Worm (Caenorhabditis elegans): ENCODE data around the gene cbd-1.

cbd-1 gene

ce11 chrIV:11353946-11354458 lies 18.8 kb upstream of the cbd-1 start, which contains the start of gene T01G1.2:
TSS of gene T01G1.2 (plus strand) at chrIV:11354408.
- TF ChIP-seq nhr-10 (tag; optimal IDR thresholded peaks at IDR 0.05) (no peak), duxl-1 (tag; optimal IDR thresholded peaks at IDR 0.05; ENCODE audit: poor library complexity) (no peak), ZK546.5 (tag; optimal IDR thresholded peaks at IDR 0.05) (no peak), ceh-20 (GFP tag; IDR thresholded peaks at IDR 0.05) (peak; percentile 33; the same call in 1 of the 2 replicates), dmd-9 (GFP tag; IDR thresholded peaks at IDR 0.05) (no peak), mep-1 (tag; optimal IDR thresholded peaks at IDR 0.05) (peak; percentile 11), unc-130 (GFP tag; optimal IDR thresholded peaks at IDR 0.05) (no peak), nhr-237 (tag; optimal IDR thresholded peaks at IDR 0.05) (no peak), unc-62 (GFP tag; optimal IDR thresholded peaks at IDR 0.05 in 1 of 2) (peak in 1 of 2 experiments; percentile 10), unc-62 (tag; optimal IDR thresholded peaks at IDR 0.05) (no peak), daf-8 (GFP tag; IDR thresholded peaks at IDR 0.05) (no peak), nhr-11 (tag; optimal IDR thresholded peaks at IDR 0.05) (peak; percentile 25), aly-2 (tag; optimal IDR thresholded peaks at IDR 0.05) (no peak), ZK337.2 (GFP tag; IDR thresholded peaks at IDR 0.05) (no peak), ceh-62 (tag; optimal IDR thresholded peaks at IDR 0.05) (no peak), lin-15B (tag; optimal IDR thresholded peaks at IDR 0.05) (no peak), daf-12 (tag; optimal IDR thresholded peaks at IDR 0.05) (no peak), ama-1 (optimal IDR thresholded peaks at IDR 0.05) (no peak), Y5F2A.4 (GFP tag; optimal IDR thresholded peaks at IDR 0.05) (no peak), fkh-10 (GFP tag; optimal IDR thresholded peaks at IDR 0.05) (no peak), hlh-30 (tag; optimal IDR thresholded peaks at IDR 0.05; ENCODE audit: insufficient read depth) (peak; percentile 71), fos-1 (tag; optimal IDR thresholded peaks at IDR 0.05) (no peak), daf-16 (GFP tag; optimal IDR thresholded peaks at IDR 0.05) (peak in 1 of 2 experiments; percentile 42), daf-16 (tag; optimal IDR thresholded peaks at IDR 0.05) (no peak), lir-3 (tag; optimal IDR thresholded peaks at IDR 0.05) (no peak), madf-9 (GFP tag; conservative IDR thresholded peaks at IDR 0.05) (no peak), nhr-77 (tag; optimal IDR thresholded peaks at IDR 0.05) (no peak), mdt-29 (GFP tag; IDR thresholded peaks at IDR 0.05) (no peak), T20F7.1 (GFP tag; optimal IDR thresholded peaks at IDR 0.05) (no peak), mes-2 (tag; optimal IDR thresholded peaks at IDR 0.05; ENCODE audit: poor library complexity, severe bottlenecking) (no peak), skn-1 (tag; optimal IDR thresholded peaks at IDR 0.05) (no peak), saeg-2 (GFP tag; IDR thresholded peaks at IDR 0.05) (no peak), lin-38 (GFP tag; IDR thresholded peaks at IDR 0.05) (no peak), nhr-102 (tag; optimal IDR thresholded peaks at IDR 0.05) (no peak), attf-4 (tag; optimal IDR thresholded peaks at IDR 0.05) (no peak), zag-1 (tag; optimal IDR thresholded peaks at IDR 0.05) (no peak), ceh-32 (tag; optimal IDR thresholded peaks at IDR 0.05; ENCODE audit: poor library complexity) (no peak), unc-39 (tag; optimal IDR thresholded peaks at IDR 0.05) (no peak), gei-8 (GFP tag; optimal IDR thresholded peaks at IDR 0.05) (no peak), ceh-82 (tag; optimal IDR thresholded peaks at IDR 0.05) (no peak), ceh-28 (tag; optimal IDR thresholded peaks at IDR 0.05) (no peak), jun-1 (tag; optimal IDR thresholded peaks at IDR 0.05) (no peak), mxl-2 (GFP tag; conservative IDR thresholded peaks at IDR 0.05) (no peak), F49E8.2 (tag; optimal IDR thresholded peaks at IDR 0.05; ENCODE audit: borderline replicate concordance) (no peak), sdz-12 (GFP tag; optimal IDR thresholded peaks at IDR 0.05) (no peak), ctbp-1 (GFP tag; IDR thresholded peaks at IDR 0.05) (no peak), mxl-3 (GFP tag; optimal IDR thresholded peaks at IDR 0.05) (no peak), nhr-111 (GFP tag; optimal IDR thresholded peaks at IDR 0.05) (no peak), snpc-4 (tag; optimal IDR thresholded peaks at IDR 0.05) (no peak), F44E2.7 (GFP tag; IDR thresholded peaks at IDR 0.05) (no peak), F37D6.2 (tag; optimal IDR thresholded peaks at IDR 0.05) (no peak), D1046.2 (GFP tag; IDR thresholded peaks at IDR 0.05) (no peak), daf-19 (GFP tag; conservative IDR thresholded peaks at IDR 0.05) (no peak)
